Fruit fly (Drosophila melanogaster) whole organism, wandering third instar larva: Measurements from ENCODE around the gene D.

Source experiments
- Abd-B ChIP-seq: fragments of >200 bp; optimal IDR thresholded peaks from 2 replicates; lab custom pipeline; 2017; ENCODE audit warnings: missing biosample characterization, missing genetic modification characterization
- br ChIP-seq: fragments of 200-800 bp; sonication (Bioruptor generic); optimal IDR thresholded peaks from 2 replicates; lab custom pipeline; 2016; ENCODE audit warnings: missing biosample characterization, missing genetic modification characterization
- h ChIP-seq: fragments of 200-800 bp; sonication (Bioruptor generic); optimal IDR thresholded peaks from 3 replicates; lab custom pipeline; 2016; ENCODE audit warnings: missing biosample characterization, mild to moderate bottlenecking, missing genetic modification characterization

DNA sequence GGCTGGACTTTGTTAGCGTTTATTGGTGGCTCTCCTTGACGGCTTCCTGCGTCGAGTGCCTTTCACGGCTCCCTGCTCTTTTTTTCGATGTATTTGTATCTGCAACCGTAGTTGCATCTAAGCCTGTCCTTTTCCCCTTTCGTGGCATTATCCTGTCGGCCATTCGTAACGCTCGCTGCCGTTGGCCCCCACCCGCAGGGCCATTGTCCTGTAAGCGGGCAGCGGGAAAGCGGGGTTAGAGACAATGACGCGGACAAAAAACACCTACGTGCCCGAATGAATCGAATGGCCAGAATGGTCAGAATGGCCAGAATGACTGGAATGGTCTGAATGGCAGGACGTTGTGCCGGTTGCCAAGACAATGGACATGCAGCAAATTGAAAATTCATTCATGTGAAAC lies 42.9 kb downstream of the D start:
- no peak for TF ChIP-seq h (GFP tag; lab: Kevin White, UChicago)
- no peak for TF ChIP-seq Abd-B
- TF ChIP-seq br (GFP tag; lab: Kevin White, UChicago) = no peak
